Fruit fly (Drosophila melanogaster): ENCODE results near the gene chb.

- TF ChIP-seq CrebA (GFP tag; optimal IDR thresholded peaks at IDR 0.05; ENCODE audit: borderline replicate concordance) (no peak), usp (GFP tag; optimal IDR thresholded peaks at IDR 0.05) (no peak), Hr78 (GFP tag; optimal IDR thresholded peaks at IDR 0.05) (no peak), CG9705 (GFP tag; optimal IDR thresholded peaks at IDR 0.05) (no peak), Vsx2 (GFP tag; optimal IDR thresholded peaks at IDR 0.05; ENCODE audit: partially characterized antibody) (no peak), br (GFP tag; optimal IDR thresholded peaks at IDR 0.05) (no peak), Rel (GFP tag; optimal IDR thresholded peaks at IDR 0.05) (no peak), Rel (tag; optimal IDR thresholded peaks at IDR 0.05) (no peak), sv (GFP tag; optimal IDR thresholded peaks at IDR 0.05) (no peak), brk (GFP tag; optimal IDR thresholded peaks at IDR 0.05) (no peak), fru (GFP tag; optimal IDR thresholded peaks at IDR 0.05) (no peak), Dfd (GFP tag; optimal IDR thresholded peaks at IDR 0.05) (no peak), foxo (GFP tag; optimal IDR thresholded peaks at IDR 0.05) (no peak), OdsH (GFP tag; optimal IDR thresholded peaks at IDR 0.05) (no peak)
These were observed 2.3 kb downstream of the chb start for dm6 chr3L:21174962-21175361.

Data from whole organism, wandering third instar larva.